Fruit fly (Drosophila melanogaster) whole organism, embryonic: ENCODE measurements around the gene Slu7.
A peak's percentile ranks its signal among the peaks of the same experiment; 100 is the strongest.

Experiments
- Asciz ChIP-seq: fragments of 200-800 bp; sonication (Bioruptor generic); optimal IDR thresholded peaks from 2 replicates; lab custom pipeline; 2017; ENCODE audit warnings: missing biosample characterization, mild to moderate bottlenecking, missing genetic modification characterization, missing genetic modification reagents
- CG11560 ChIP-seq: fragments of 200-800 bp; sonication (Bioruptor generic); IDR thresholded peaks from 3 replicates; pipeline ENCODE4 v1.3.6; 2022; ENCODE audit warnings: missing biosample characterization, missing genetic modification characterization
- CG12155 ChIP-seq: fragments of 200-800 bp; sonication (Bioruptor generic); optimal IDR thresholded peaks from 3 replicates; lab custom pipeline; 2016; ENCODE audit warnings: missing biosample characterization, missing genetic modification characterization
- CG13123 ChIP-seq: fragments of 200-800 bp; sonication (Bioruptor generic); optimal IDR thresholded peaks from 2 replicates; lab custom pipeline; 2016; ENCODE audit warnings: missing biosample characterization, missing genetic modification characterization
- CG13624 ChIP-seq: fragments of 200-800 bp; sonication (Bioruptor generic); optimal IDR thresholded peaks from 2 replicates; lab custom pipeline; 2016; ENCODE audit warnings: missing biosample characterization, missing genetic modification characterization
- CG17361 ChIP-seq: fragments of 200-800 bp; sonication (Bioruptor generic); IDR thresholded peaks from 3 replicates; pipeline ENCODE4 v1.3.6; 2022; ENCODE audit warnings: missing biosample characterization, missing genetic modification characterization
- CG18619 ChIP-seq: fragments of 200-800 bp; sonication (Bioruptor generic); optimal IDR thresholded peaks from 3 replicates; lab custom pipeline; 2017; ENCODE audit warnings: missing biosample characterization, mild to moderate bottlenecking, missing genetic modification characterization
- CG32767 ChIP-seq: fragments of 200-800 bp; sonication (Bioruptor generic); IDR thresholded peaks from 2 replicates; pipeline ENCODE4 v1.3.6; 2022; ENCODE audit warnings: missing biosample characterization, missing genetic modification characterization
- CG34422 ChIP-seq: fragments of 200-800 bp; sonication (Bioruptor generic); IDR thresholded peaks from 3 replicates; pipeline ENCODE4 v1.3.6; 2022; ENCODE audit warnings: missing biosample characterization, missing genetic modification characterization
- CG4617 ChIP-seq: fragments of 200-800 bp; sonication (Bioruptor generic); optimal IDR thresholded peaks from 3 replicates; lab custom pipeline; 2016; ENCODE audit warnings: missing biosample characterization, missing genetic modification characterization, borderline replicate concordance
- CG5245 ChIP-seq: fragments of 200-800 bp; sonication (Bioruptor generic); optimal IDR thresholded peaks from 3 replicates; lab custom pipeline; 2016; ENCODE audit warnings: missing biosample characterization, missing genetic modification characterization
- CG6254 ChIP-seq: fragments of 200-800 bp; sonication (Bioruptor generic); optimal IDR thresholded peaks from 3 replicates; lab custom pipeline; 2017; ENCODE audit warnings: mild to moderate bottlenecking, missing biosample characterization, missing genetic modification reagents, missing genetic modification characterization
- CG7357 ChIP-seq: fragments of 200-800 bp; sonication (Bioruptor generic); IDR thresholded peaks from 3 replicates; pipeline ENCODE4 v1.3.6; 2022; ENCODE audit warnings: missing biosample characterization, missing genetic modification characterization
- CG8765 ChIP-seq: fragments of 200-800 bp; sonication (Bioruptor generic); IDR thresholded peaks from 2 replicates; pipeline ENCODE4 v1.3.6; 2022; ENCODE audit warnings: missing biosample characterization, missing genetic modification characterization
- CG8924 ChIP-seq: fragments of 200-800 bp; optimal IDR thresholded peaks from 3 replicates; lab custom pipeline; 2019; ENCODE audit warnings: missing biosample characterization, mild to moderate bottlenecking, missing genetic modification characterization, moderate library complexity
- CG9817 ChIP-seq: fragments of 200-800 bp; sonication (Bioruptor generic); optimal IDR thresholded peaks from 2 replicates; lab custom pipeline; 2018; ENCODE audit warnings: missing biosample characterization, mild to moderate bottlenecking, missing genetic modification characterization, moderate library complexity
- D ChIP-seq, 2 experiments: fragments of 200-800 bp in 1 of 2; fragments of >200 bp in 1 of 2; sonication (Bioruptor generic) in 1 of 2; optimal IDR thresholded peaks; 2 replicates in 1 of 2; 3 replicates in 1 of 2; lab custom pipeline; 2017; ENCODE audit warnings: mild to moderate bottlenecking in 1 of 2, missing biosample characterization in 1 of 2, missing genetic modification characterization in 1 of 2, missing genetic modification reagents in 1 of 2
- Deaf1 ChIP-seq: fragments of 200-800 bp; optimal IDR thresholded peaks from 3 replicates; lab custom pipeline; 2019; ENCODE audit warnings: missing biosample characterization, mild to moderate bottlenecking, missing genetic modification characterization, moderate library complexity
- Dll ChIP-seq: fragments of 200-800 bp; sonication (Bioruptor generic); IDR thresholded peaks from 4 replicates; pipeline ENCODE4 v1.3.6; 2022; ENCODE audit warnings: missing biosample characterization, missing genetic modification characterization; ENCODE audit not compliant: partially characterized antibody
- Ets65A ChIP-seq: fragments of 200-800 bp; sonication (Bioruptor generic); peaks from one replicate; lab custom pipeline; 2016; ENCODE audit warnings: missing biosample characterization, missing genetic modification characterization
- Hr78 ChIP-seq, 2 experiments: fragments of 200-800 bp in 1 of 2; fragments of >200 bp in 1 of 2; sonication (Bioruptor generic) in 1 of 2; optimal IDR thresholded peaks; 2 replicates each; lab custom pipeline; 2017 to 2019; ENCODE audit warnings: missing biosample characterization in 2 of 2, missing genetic modification characterization in 2 of 2, mild to moderate bottlenecking in 1 of 2, moderate library complexity in 1 of 2
- Med ChIP-seq: fragments of 200-800 bp; sonication (Bioruptor generic); peaks from one replicate; lab custom pipeline; 2016; ENCODE audit warnings: missing biosample characterization, missing genetic modification characterization, mild to moderate bottlenecking, inconsistent platforms, moderate library complexity
- Mrtf ChIP-seq: fragments of 200-800 bp; sonication (Bioruptor generic); IDR thresholded peaks from 3 replicates; pipeline ENCODE4 v1.3.6; 2022; ENCODE audit warnings: missing biosample characterization, missing genetic modification characterization
- Nf-YB ChIP-seq: fragments of 200-800 bp; sonication (Bioruptor generic); optimal IDR thresholded peaks from 3 replicates; lab custom pipeline; 2019; ENCODE audit warnings: missing biosample characterization, mild to moderate bottlenecking, missing genetic modification characterization, moderate library complexity
- Opbp ChIP-seq: fragments of 200-800 bp; sonication (Bioruptor generic); IDR thresholded peaks from 3 replicates; pipeline ENCODE4 v1.3.6; 2022; ENCODE audit warnings: missing biosample characterization, missing genetic modification characterization; ENCODE audit not compliant: partially characterized antibody
- Ptx1 ChIP-seq: fragments of 200-800 bp; sonication (Bioruptor generic); IDR thresholded peaks from 2 replicates; pipeline ENCODE4 v1.3.6; 2022; ENCODE audit warnings: missing biosample characterization, missing genetic modification characterization
- Ravus ChIP-seq: fragments of 200-800 bp; sonication (Bioruptor generic); IDR thresholded peaks from 2 replicates; pipeline ENCODE4 v1.3.6; 2022; ENCODE audit warnings: missing biosample characterization, missing genetic modification characterization
- Spps ChIP-seq: fragments of 200-800 bp; sonication (Bioruptor generic); optimal IDR thresholded peaks from 2 replicates; lab custom pipeline; 2018; ENCODE audit warnings: missing biosample characterization, mild to moderate bottlenecking, missing genetic modification characterization
- Taf1 ChIP-seq: fragments of 200-800 bp; sonication (Bioruptor generic); IDR thresholded peaks from 2 replicates; pipeline ENCODE4 v1.3.6; 2022; ENCODE audit warnings: missing biosample characterization, missing genetic modification characterization
- al ChIP-seq: fragments of 200-800 bp; sonication (Bioruptor generic); IDR thresholded peaks from 2 replicates; pipeline ENCODE4 v1.3.6; 2022; ENCODE audit warnings: missing biosample characterization, missing genetic modification characterization
- chinmo ChIP-seq: fragments of 200-800 bp; sonication (Bioruptor generic); IDR thresholded peaks from 4 replicates; pipeline ENCODE4 v1.3.6; 2022; ENCODE audit warnings: missing biosample characterization, missing genetic modification characterization; ENCODE audit not compliant: partially characterized antibody
- dm ChIP-seq: fragments of 200-800 bp; sonication (Bioruptor generic); optimal IDR thresholded peaks from 3 replicates; lab custom pipeline; 2016; ENCODE audit warnings: missing biosample characterization, missing genetic modification characterization
- fd3F ChIP-seq: fragments of 200-800 bp; sonication (Bioruptor generic); optimal IDR thresholded peaks from 2 replicates; lab custom pipeline; 2018; ENCODE audit warnings: missing biosample characterization, mild to moderate bottlenecking, missing genetic modification characterization, moderate library complexity
- fu2 ChIP-seq: fragments of 200-800 bp; sonication (Bioruptor generic); optimal IDR thresholded peaks from 2 replicates; lab custom pipeline; 2016; ENCODE audit warnings: missing biosample characterization, missing genetic modification characterization
- gcm ChIP-seq: fragments of 200-800 bp; sonication (Bioruptor generic); optimal IDR thresholded peaks from 2 replicates; lab custom pipeline; 2019; ENCODE audit warnings: missing biosample characterization, mild to moderate bottlenecking, missing genetic modification characterization, moderate library complexity
- ham ChIP-seq: fragments of 200-800 bp; sonication (Bioruptor generic); IDR thresholded peaks from 2 replicates; pipeline ENCODE4 v1.3.6; 2022; ENCODE audit warnings: missing biosample characterization, missing genetic modification characterization
- hbn ChIP-seq: fragments of 200-800 bp; sonication (Bioruptor generic); IDR thresholded peaks from 2 replicates; pipeline ENCODE4 v1.3.6; 2022; ENCODE audit warnings: missing biosample characterization, missing genetic modification characterization; ENCODE audit not compliant: partially characterized antibody
- hth ChIP-seq: fragments of >200 bp; optimal IDR thresholded peaks from 2 replicates; lab custom pipeline; 2017; ENCODE audit warnings: inconsistent platforms
- kah ChIP-seq: fragments of 200-800 bp; sonication (Bioruptor generic); optimal IDR thresholded peaks from 2 replicates; lab custom pipeline; 2018; ENCODE audit warnings: missing biosample characterization, mild to moderate bottlenecking, missing genetic modification characterization
- lbe ChIP-seq: fragments of 200-800 bp; sonication (Bioruptor generic); optimal IDR thresholded peaks from 2 replicates; lab custom pipeline; 2016; ENCODE audit warnings: missing biosample characterization, mild to moderate bottlenecking, missing genetic modification characterization
- luna ChIP-seq: fragments of 200-800 bp; sonication (Bioruptor generic); optimal IDR thresholded peaks from 2 replicates; lab custom pipeline; 2016; ENCODE audit warnings: missing biosample characterization, missing genetic modification characterization
- prd ChIP-seq, 3 experiments: fragments of >200 bp in 2 of 3; fragments of 200-800 bp in 1 of 3; sonication (Bioruptor generic) in 1 of 3; optimal IDR thresholded peaks in 2 of 3; IDR thresholded peaks in 1 of 3; 2 replicates in 2 of 3; 3 replicates in 1 of 3; pipeline versions ENCODE4 v1.3.6 to Lab custom; 2017 to 2022; ENCODE audit warnings: missing biosample characterization in 1 of 3, missing genetic modification characterization in 1 of 3
- sc ChIP-seq, 3 experiments: fragments of >200 bp in 2 of 3; fragments of 200-800 bp in 1 of 3; sonication (Bioruptor generic) in 1 of 3; optimal IDR thresholded peaks; 2 replicates in 2 of 3; 3 replicates in 1 of 3; lab custom pipeline; 2017; ENCODE audit warnings: mild to moderate bottlenecking in 1 of 3, missing biosample characterization in 1 of 3, missing genetic modification characterization in 1 of 3, missing genetic modification reagents in 1 of 3
- sisA ChIP-seq: fragments of 200-800 bp; sonication (Bioruptor generic); IDR thresholded peaks from 2 replicates; pipeline ENCODE4 v1.3.6; 2022; ENCODE audit warnings: missing biosample characterization, missing genetic modification characterization
- ssp ChIP-seq: fragments of 200-800 bp; sonication (Bioruptor generic); IDR thresholded peaks from 2 replicates; pipeline ENCODE4 v1.3.6; 2022; ENCODE audit warnings: missing biosample characterization, missing genetic modification characterization
- trem ChIP-seq: fragments of 200-800 bp; optimal IDR thresholded peaks from 3 replicates; lab custom pipeline; 2019; ENCODE audit warnings: missing biosample characterization, mild to moderate bottlenecking, missing genetic modification characterization, moderate library complexity
- usp ChIP-seq: fragments of >200 bp; optimal IDR thresholded peaks from 2 replicates; lab custom pipeline; 2017; ENCODE audit warnings: missing biosample characterization, missing genetic modification characterization

Gene Slu7

DNA sequence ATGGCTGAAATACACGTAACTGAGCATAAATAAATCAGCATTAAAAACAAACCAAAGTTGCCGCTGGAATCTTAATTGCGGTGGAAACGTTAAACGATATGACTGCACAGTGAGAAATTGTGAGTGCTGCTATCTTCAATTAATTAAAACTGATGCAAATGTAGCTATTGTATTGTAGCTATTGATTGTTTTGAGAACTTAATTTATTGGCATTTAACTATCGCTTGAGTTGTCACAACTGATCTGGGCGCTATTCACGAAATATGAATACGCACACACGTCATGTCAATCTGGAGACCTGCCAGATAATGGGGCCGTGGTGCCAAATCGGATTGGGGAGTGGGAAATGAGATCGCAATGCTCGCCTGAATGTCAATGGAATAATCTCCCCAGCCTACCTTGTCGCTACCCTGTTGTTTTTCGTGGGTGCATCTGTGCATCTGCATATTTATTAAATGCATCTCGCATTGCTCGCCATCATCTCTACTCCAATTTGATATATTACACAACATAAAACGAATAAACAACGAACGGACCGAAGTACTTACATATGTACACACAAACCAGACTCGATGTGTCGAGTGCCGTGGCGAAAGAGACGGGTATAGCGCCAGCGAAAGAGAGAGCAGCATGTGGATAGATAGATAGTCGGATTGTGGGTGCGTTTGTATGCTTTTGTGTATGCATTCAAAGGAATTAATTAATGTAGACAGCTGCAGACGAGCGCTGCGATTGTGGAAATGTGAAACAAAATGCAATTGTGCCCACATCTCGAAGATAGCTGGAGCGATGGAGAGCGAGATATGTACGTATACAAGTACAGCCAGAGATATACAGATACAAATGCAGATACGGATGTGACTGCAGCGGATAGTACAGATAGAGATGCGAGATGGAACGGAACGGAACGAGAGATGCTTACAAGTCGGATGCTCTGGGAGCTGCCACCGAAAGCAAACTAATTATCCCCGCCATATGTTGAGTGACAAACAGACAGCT is 44.9 kb upstream of the Slu7 start (continued):
- peak; percentile 42 for TF ChIP-seq CG6254 (GFP tag; lab: Kevin White, UChicago)
- no peak for TF ChIP-seq Ravus (GFP tag; lab: Robert Waterston, UW)
- no peak for TF ChIP-seq usp
- TF ChIP-seq sisA (GFP tag; lab: Robert Waterston, UW) = no peak
- TF ChIP-seq luna = no peak
- no peak for TF ChIP-seq fd3F (GFP tag; lab: Kevin White, UChicago)
- TF ChIP-seq Hr78 (GFP tag; optimal IDR thresholded peaks at IDR 0.05; lab: Kevin White, UChicago) = peak in 1 of 2 experiments; percentile 22
- TF ChIP-seq Dll (GFP tag; lab: Robert Waterston, UW) = no peak
- TF ChIP-seq CG12155 (GFP tag; lab: Kevin White, UChicago) = no peak
- peak; percentile 63 for TF ChIP-seq Deaf1
- TF ChIP-seq CG5245 (GFP tag; lab: Kevin White, UChicago) = no peak
- no peak for TF ChIP-seq Opbp (GFP tag; lab: Robert Waterston, UW)
- no peak for TF ChIP-seq lbe (GFP tag; lab: Kevin White, UChicago)
- TF ChIP-seq CG34422 (GFP tag; lab: Robert Waterston, UW) = no peak
- TF ChIP-seq al (GFP tag; lab: Robert Waterston, UW) = no peak
- TF ChIP-seq fu2 (GFP tag; lab: Kevin White, UChicago) = no peak
- peak; percentile 56 for TF ChIP-seq Asciz (GFP tag; lab: Kevin White, UChicago)
- no peak for TF ChIP-seq CG8765 (GFP tag; lab: Robert Waterston, UW)
- no peak for TF ChIP-seq kah (GFP tag; lab: Kevin White, UChicago)
- TF ChIP-seq gcm (GFP tag; lab: Kevin White, UChicago) = peak; percentile 41
- TF ChIP-seq CG13123 (GFP tag; lab: Kevin White, UChicago) = peak; percentile 38
- TF ChIP-seq hbn = no peak
- TF ChIP-seq trem (tag; lab: Kevin White, UChicago) = no peak
- 0 out of 3 replicates have a peak, but pooled peaks have one; percentile 12 for TF ChIP-seq CG17361 (GFP tag; lab: Robert Waterston, UW)
- peak; percentile 63; the same call in 1 of the 2 replicates for TF ChIP-seq CG32767 (GFP tag; lab: Robert Waterston, UW)
- no peak for TF ChIP-seq Taf1 (GFP tag; lab: Robert Waterston, UW)
- TF ChIP-seq CG7357 (GFP tag; lab: Robert Waterston, UW) = no peak
- TF ChIP-seq Ptx1 (GFP tag; lab: Robert Waterston, UW) = no peak
- peak; percentile 55 for TF ChIP-seq Med
- no peak for TF ChIP-seq Ets65A (GFP tag; lab: Kevin White, UChicago)
- no peak for TF ChIP-seq Mrtf (GFP tag; lab: Robert Waterston, UW)
- no peak for TF ChIP-seq CG13624
- TF ChIP-seq chinmo (GFP tag; lab: Robert Waterston, UW) = no peak
- no peak for TF ChIP-seq CG4617
- peak; percentile 13 for TF ChIP-seq Nf-YB (GFP tag; lab: Kevin White, UChicago)
- no peak for TF ChIP-seq ssp (GFP tag; lab: Robert Waterston, UW)
- TF ChIP-seq Spps (tag; lab: Kevin White, UChicago) = no peak
- no peak for TF ChIP-seq CG11560 (tag; lab: Robert Waterston, UW)
- TF ChIP-seq hth (lab: Kevin White, UChicago) = no peak
- peak; percentile 32 for TF ChIP-seq CG8924
- TF ChIP-seq dm (GFP tag; lab: Kevin White, UChicago) = no peak
- TF ChIP-seq D (optimal IDR thresholded peaks at IDR 0.05; lab: Kevin White, UChicago) = no peak
- TF ChIP-seq D (GFP tag; optimal IDR thresholded peaks at IDR 0.05; lab: Kevin White, UChicago) = no peak
- no peak for TF ChIP-seq ham
- no peak for TF ChIP-seq CG9817 (tag; lab: Kevin White, UChicago)
- TF ChIP-seq CG18619 (GFP tag; lab: Kevin White, UChicago) = no peak
- TF ChIP-seq prd (optimal IDR thresholded peaks at IDR 0.05; lab: Kevin White, UChicago) = no peak
- no peak for TF ChIP-seq prd (GFP tag; IDR thresholded peaks at IDR 0.05; lab: Robert Waterston, UW)
- no peak for TF ChIP-seq sc (optimal IDR thresholded peaks at IDR 0.05; lab: Kevin White, UChicago)
- TF ChIP-seq sc (GFP tag; optimal IDR thresholded peaks at IDR 0.05; lab: Kevin White, UChicago) = peak; percentile 6
